Worm (Caenorhabditis elegans) whole organism, young adult: ENCODE data around the gene F20D6.6.

Experiments
- B0019.2 ChIP-seq: fragments of 200-800 bp; sonication (Bioruptor generic); conservative IDR thresholded peaks from 2 replicates; pipeline ENCODE4 v1.3.6; 2022; ENCODE audit warnings: missing genetic modification reagents, missing genetic modification characterization, missing compliant biosample characterization
- F10E7.11 ChIP-seq: sonication (generic microtip); optimal IDR thresholded peaks from 2 replicates; lab custom pipeline; 2017; ENCODE audit warnings: mild to moderate bottlenecking, missing genetic modification characterization, moderate library complexity, missing compliant biosample characterization
- F22D6.2 ChIP-seq: sonication (generic microtip); optimal IDR thresholded peaks from 2 replicates; lab custom pipeline; 2016; ENCODE audit warnings: mild to moderate bottlenecking, missing genetic modification characterization, missing compliant biosample characterization
- F23B12.7 ChIP-seq: sonication (generic microtip); optimal IDR thresholded peaks from 2 replicates; lab custom pipeline; 2017; ENCODE audit warnings: missing genetic modification characterization, mild to moderate bottlenecking, missing compliant biosample characterization, antibody characterized with exemption, moderate library complexity; ENCODE audit not compliant: insufficient read depth
- F33H1.4 ChIP-seq: fragments of 200-800 bp; sonication (Bioruptor generic); IDR thresholded peaks from 2 replicates; pipeline ENCODE4 v1.3.6; 2022; ENCODE audit warnings: missing genetic modification reagents, missing genetic modification characterization, missing compliant biosample characterization
- F37B4.10 ChIP-seq: fragments of 200-800 bp; sonication (Bioruptor generic); IDR thresholded peaks from 2 replicates; pipeline ENCODE4 v1.3.6; 2022; ENCODE audit warnings: missing genetic modification characterization, missing compliant biosample characterization
- F52B5.7 ChIP-seq: sonication (generic microtip); optimal IDR thresholded peaks from 2 replicates; lab custom pipeline; 2016; ENCODE audit warnings: mild to moderate bottlenecking, missing genetic modification characterization, missing compliant biosample characterization
- F57A8.1 ChIP-seq: fragments of 200-800 bp; sonication (Bioruptor generic); optimal IDR thresholded peaks from 2 replicates; lab custom pipeline; 2018; ENCODE audit warnings: mild to moderate bottlenecking, missing genetic modification characterization, moderate library complexity, missing compliant biosample characterization
- K11D2.4 ChIP-seq: fragments of 200-800 bp; sonication (Bioruptor generic); IDR thresholded peaks from 2 replicates; pipeline ENCODE4 v1.3.6; 2022; ENCODE audit warnings: missing genetic modification reagents, missing genetic modification characterization, missing compliant biosample characterization
- T07F8.4 ChIP-seq: sonication (generic microtip); optimal IDR thresholded peaks from 2 replicates; lab custom pipeline; 2016; ENCODE audit warnings: mild to moderate bottlenecking, missing genetic modification characterization, moderate library complexity, missing compliant biosample characterization
- Y53F4B.3 ChIP-seq: fragments of 200-800 bp; sonication (Bioruptor generic); IDR thresholded peaks from 2 replicates; pipeline ENCODE4 v1.3.6; 2022; ENCODE audit warnings: missing genetic modification reagents, missing genetic modification characterization, missing compliant biosample characterization
- Y95B8A.8 ChIP-seq: fragments of 200-800 bp; sonication (Bioruptor generic); IDR thresholded peaks from 2 replicates; pipeline ENCODE4 v1.3.6; 2022; ENCODE audit warnings: missing genetic modification reagents, missing genetic modification characterization, missing compliant biosample characterization
- attf-6 ChIP-seq: fragments of 200-800 bp; sonication (Bioruptor generic); IDR thresholded peaks from 2 replicates; pipeline ENCODE4 v1.3.6; 2022; ENCODE audit warnings: missing genetic modification reagents, missing genetic modification characterization, missing compliant biosample characterization
- bed-1 ChIP-seq: fragments of 200-800 bp; sonication (Bioruptor generic); IDR thresholded peaks from 2 replicates; pipeline ENCODE4 v1.3.6; 2022; ENCODE audit warnings: missing genetic modification reagents, missing genetic modification characterization, missing compliant biosample characterization
- ceh-79 ChIP-seq: sonication (generic microtip); optimal IDR thresholded peaks from 2 replicates; lab custom pipeline; 2017; ENCODE audit warnings: mild to moderate bottlenecking, missing genetic modification characterization, missing compliant biosample characterization
- ceh-91 ChIP-seq: fragments of 200-800 bp; sonication (Bioruptor generic); IDR thresholded peaks from 2 replicates; pipeline ENCODE4 v1.3.6; 2022; ENCODE audit warnings: missing genetic modification reagents, missing genetic modification characterization, missing compliant biosample characterization
- chd-7 ChIP-seq: sonication (generic microtip); optimal IDR thresholded peaks from 2 replicates; lab custom pipeline; 2016; ENCODE audit warnings: mild to moderate bottlenecking, missing genetic modification characterization, moderate library complexity, missing compliant biosample characterization
- egl-44 ChIP-seq: fragments of 200-800 bp; sonication (Bioruptor generic); IDR thresholded peaks from 2 replicates; pipeline ENCODE4 v1.3.6; 2022; ENCODE audit warnings: missing genetic modification reagents, missing genetic modification characterization, missing compliant biosample characterization
- fkh-3 ChIP-seq: sonication (generic microtip); optimal IDR thresholded peaks from 2 replicates; lab custom pipeline; 2016; ENCODE audit warnings: mild to moderate bottlenecking, missing genetic modification characterization, missing compliant biosample characterization
- hlh-12 ChIP-seq: sonication (generic microtip); optimal IDR thresholded peaks from 2 replicates; lab custom pipeline; 2016; ENCODE audit warnings: missing genetic modification characterization, missing compliant biosample characterization
- hlh-26 ChIP-seq: fragments of 200-800 bp; sonication (Bioruptor generic); conservative IDR thresholded peaks from 2 replicates; pipeline ENCODE4 v1.3.6; 2022; ENCODE audit warnings: missing genetic modification reagents, missing genetic modification characterization, missing compliant biosample characterization
- let-526 ChIP-seq: fragments of 200-800 bp; sonication (Bioruptor generic); IDR thresholded peaks from 2 replicates; pipeline ENCODE4 v1.3.6; 2022; ENCODE audit warnings: missing genetic modification reagents, missing genetic modification characterization, missing compliant biosample characterization
- let-607 ChIP-seq, 2 experiments: fragments of 200-800 bp in 1 of 2; sonication (Bioruptor generic) in 1 of 2; sonication (generic microtip) in 1 of 2; optimal IDR thresholded peaks; 2 replicates each; lab custom pipeline; 2016 to 2018; ENCODE audit warnings: mild to moderate bottlenecking in 2 of 2, missing compliant biosample characterization in 2 of 2, missing genetic modification characterization in 2 of 2, moderate library complexity in 2 of 2, missing genotype in 1 of 2
- lin-54 ChIP-seq: fragments of 200-800 bp; sonication (Bioruptor generic); optimal IDR thresholded peaks from 2 replicates; lab custom pipeline; 2018; ENCODE audit warnings: mild to moderate bottlenecking, missing genetic modification characterization, missing compliant biosample characterization
- lir-1 ChIP-seq: fragments of 200-800 bp; sonication (Bioruptor generic); conservative IDR thresholded peaks from 2 replicates; pipeline ENCODE4 v1.3.6; 2022; ENCODE audit warnings: missing genetic modification reagents, missing genetic modification characterization, missing compliant biosample characterization
- madf-3 ChIP-seq: fragments of 200-800 bp; sonication (Bioruptor generic); IDR thresholded peaks from 2 replicates; pipeline ENCODE4 v1.3.6; 2022; ENCODE audit warnings: missing genetic modification reagents, missing genetic modification characterization, missing compliant biosample characterization
- madf-8 ChIP-seq: fragments of 200-800 bp; sonication (Bioruptor generic); conservative IDR thresholded peaks from 2 replicates; pipeline ENCODE4 v1.3.6; 2022; ENCODE audit warnings: missing genetic modification reagents, missing genetic modification characterization, missing compliant biosample characterization
- mxl-1 ChIP-seq: sonication (generic microtip); optimal IDR thresholded peaks from 2 replicates; lab custom pipeline; 2016; ENCODE audit warnings: missing genetic modification characterization, missing compliant biosample characterization
- nfya-1 ChIP-seq: sonication (generic microtip); optimal IDR thresholded peaks from 2 replicates; lab custom pipeline; 2017; ENCODE audit warnings: antibody characterized with exemption, missing compliant biosample characterization, missing genetic modification characterization, borderline replicate concordance; ENCODE audit not compliant: insufficient read depth
- nfya-2 ChIP-seq: fragments of 200-800 bp; sonication (Bioruptor generic); IDR thresholded peaks from 2 replicates; pipeline ENCODE4 v1.3.6; 2022; ENCODE audit warnings: missing genetic modification reagents, missing genetic modification characterization, missing compliant biosample characterization
- nhr-179 ChIP-seq: sonication (generic microtip); optimal IDR thresholded peaks from 2 replicates; lab custom pipeline; 2016; ENCODE audit warnings: mild to moderate bottlenecking, missing genetic modification characterization, missing compliant biosample characterization
- rcor-1 ChIP-seq: fragments of 200-800 bp; sonication (Bioruptor generic); IDR thresholded peaks from 2 replicates; pipeline ENCODE4 v1.3.6; 2022; ENCODE audit warnings: missing genetic modification reagents, missing genetic modification characterization, missing compliant biosample characterization
- rec-8 ChIP-seq, 2 experiments: sonication (generic microtip); optimal IDR thresholded peaks; 2 replicates each; lab custom pipeline; 2016; ENCODE audit warnings: mild to moderate bottlenecking in 2 of 2, missing genetic modification characterization in 2 of 2, missing genetic modification reagents in 2 of 2, missing genotype in 2 of 2, missing biosample characterization in 1 of 2, missing compliant biosample characterization in 1 of 2, moderate library complexity in 1 of 2
- snpc-1.1 ChIP-seq: sonication (generic microtip); optimal IDR thresholded peaks from 2 replicates; lab custom pipeline; 2017; ENCODE audit warnings: missing genetic modification characterization, mild to moderate bottlenecking, missing compliant biosample characterization, antibody characterized with exemption, moderate library complexity, missing genotype, missing genetic modification reagents; ENCODE audit not compliant: insufficient read depth
- snpc-3.4 ChIP-seq: sonication (generic microtip); optimal IDR thresholded peaks from 2 replicates; lab custom pipeline; 2017; ENCODE audit warnings: missing genetic modification characterization, mild to moderate bottlenecking, missing compliant biosample characterization, antibody characterized with exemption, moderate library complexity, missing genotype, missing genetic modification reagents
- sptf-2 ChIP-seq: fragments of 200-800 bp; sonication (Bioruptor generic); optimal IDR thresholded peaks from 2 replicates; lab custom pipeline; 2018; ENCODE audit warnings: mild to moderate bottlenecking, missing genetic modification characterization, missing compliant biosample characterization
- tbx-9 ChIP-seq: sonication (generic microtip); optimal IDR thresholded peaks from 2 replicates; lab custom pipeline; 2016; ENCODE audit warnings: borderline replicate concordance, missing genetic modification characterization, inconsistent platforms, missing compliant biosample characterization
- ztf-18 ChIP-seq: sonication (generic microtip); optimal IDR thresholded peaks from 2 replicates; lab custom pipeline; 2016; ENCODE audit warnings: missing genotype, mild to moderate bottlenecking, missing genetic modification characterization, missing compliant biosample characterization
- ztf-22 ChIP-seq: fragments of 200-800 bp; sonication (Bioruptor generic); optimal IDR thresholded peaks from 2 replicates; lab custom pipeline; 2018; ENCODE audit warnings: mild to moderate bottlenecking, missing genetic modification characterization, moderate library complexity, missing compliant biosample characterization
- ztf-6 ChIP-seq: fragments of 200-800 bp; sonication (Bioruptor generic); IDR thresholded peaks from 2 replicates; pipeline ENCODE4 v1.3.6; 2022; ENCODE audit warnings: missing genetic modification reagents, missing genetic modification characterization, missing compliant biosample characterization

The F20D6.6 gene

ce11 chrV:8169150-8169549 lies 9.4 kb downstream of the F20D6.6 start:
- no peak for TF ChIP-seq fkh-3 (tag; lab: Kevin White, UChicago)
- no peak for TF ChIP-seq sptf-2 (GFP tag; lab: Kevin White, UChicago)
- TF ChIP-seq bed-1 (GFP tag; lab: Robert Waterston, UW) = no peak
- no peak for TF ChIP-seq lin-54 (GFP tag; lab: Kevin White, UChicago)
- TF ChIP-seq ceh-91 (GFP tag; lab: Robert Waterston, UW) = no peak
- no peak for TF ChIP-seq nfya-1 (tag; lab: Kevin White, UChicago)
- TF ChIP-seq T07F8.4 = no peak
- TF ChIP-seq ceh-79 (tag; lab: Kevin White, UChicago) = no peak
- TF ChIP-seq F52B5.7 = no peak
- TF ChIP-seq chd-7 = no peak

ce11 chrV:8170300-8170699 lies 10.6 kb downstream of the F20D6.6 start:
- TF ChIP-seq tbx-9 (tag; lab: Kevin White, UChicago) (no peak), lir-1 (GFP tag; lab: Robert Waterston, UW) (no peak), ztf-22 (GFP tag; lab: Kevin White, UChicago) (no peak), F23B12.7 (no peak), nfya-2 (GFP tag; lab: Robert Waterston, UW) (no peak), nfya-1 (tag; lab: Kevin White, UChicago) (no peak), rec-8 (tag; optimal IDR thresholded peaks at IDR 0.05; lab: Kevin White, UChicago) (no peak), Y53F4B.3 (no peak), ztf-18 (no peak), mxl-1 (tag; lab: Kevin White, UChicago) (no peak), F10E7.11 (tag; lab: Kevin White, UChicago) (no peak), madf-3 (GFP tag; lab: Robert Waterston, UW) (no peak), madf-8 (GFP tag; lab: Robert Waterston, UW) (no peak), nhr-179 (tag; lab: Kevin White, UChicago) (no peak), egl-44 (GFP tag; lab: Robert Waterston, UW) (no peak), let-607 (tag; optimal IDR thresholded peaks at IDR 0.05; lab: Kevin White, UChicago) (no peak), let-526 (GFP tag; lab: Robert Waterston, UW) (no peak), snpc-1.1 (tag; lab: Kevin White, UChicago) (no peak), attf-6 (GFP tag; lab: Robert Waterston, UW) (no peak)

- TF ChIP-seq K11D2.4 = no peak
- TF ChIP-seq snpc-3.4 (tag; lab: Kevin White, UChicago) = no peak
- no peak for TF ChIP-seq chd-7
- TF ChIP-seq F37B4.10 = no peak
- no peak for TF ChIP-seq rcor-1 (GFP tag; lab: Robert Waterston, UW)
- TF ChIP-seq ztf-6 (GFP tag; lab: Robert Waterston, UW) = no peak
- no peak for TF ChIP-seq Y95B8A.8 (GFP tag; lab: Robert Waterston, UW)
- no peak for TF ChIP-seq F22D6.2 (tag; lab: Kevin White, UChicago)
- no peak for TF ChIP-seq hlh-26 (GFP tag; lab: Robert Waterston, UW)
- no peak for TF ChIP-seq hlh-12
- TF ChIP-seq F57A8.1 (GFP tag; lab: Kevin White, UChicago) = no peak
- TF ChIP-seq B0019.2 = no peak
- TF ChIP-seq F33H1.4 = no peak
- TF ChIP-seq, all 124 proteins: peak for 0
Measured at ce11 chrV:8171688-8172087, 12.0 kb downstream of the F20D6.6 start.
